Fruit fly (Drosophila melanogaster) whole organism, embryonic: ENCODE measurements around the gene gt.

Experiments used
- Abd-B ChIP-seq: fragments of 200-800 bp; sonication (Bioruptor generic); optimal IDR thresholded peaks from 2 replicates; lab custom pipeline; 2018; ENCODE audit warnings: missing biosample characterization, mild to moderate bottlenecking, missing genetic modification characterization, moderate library complexity
- Atf-2 ChIP-seq: fragments of 200-800 bp; sonication (Bioruptor generic); optimal IDR thresholded peaks from 2 replicates; lab custom pipeline; 2016; ENCODE audit warnings: missing biosample characterization, missing genetic modification characterization
- Blimp-1 ChIP-seq: fragments of 200-800 bp; sonication (Bioruptor generic); optimal IDR thresholded peaks from 3 replicates; lab custom pipeline; 2018; ENCODE audit warnings: missing biosample characterization, missing genetic modification characterization, mild to moderate bottlenecking, moderate library complexity, missing genetic modification reagents
- CG10209 ChIP-seq: fragments of 200-800 bp; sonication (Bioruptor generic); optimal IDR thresholded peaks from 3 replicates; lab custom pipeline; 2017; ENCODE audit warnings: missing biosample characterization, mild to moderate bottlenecking, missing genetic modification characterization, missing genetic modification reagents
- CG10959 ChIP-seq: fragments of 200-800 bp; sonication (Bioruptor generic); IDR thresholded peaks from 2 replicates; pipeline ENCODE4 v1.3.6; 2022; ENCODE audit warnings: missing biosample characterization, missing genetic modification characterization
- CG13123 ChIP-seq: fragments of 200-800 bp; sonication (Bioruptor generic); optimal IDR thresholded peaks from 2 replicates; lab custom pipeline; 2016; ENCODE audit warnings: missing biosample characterization, missing genetic modification characterization
- CG14710 ChIP-seq: fragments of 200-800 bp; sonication (Bioruptor generic); optimal IDR thresholded peaks from 3 replicates; lab custom pipeline; 2019; ENCODE audit warnings: missing biosample characterization, mild to moderate bottlenecking, missing genetic modification characterization, moderate library complexity
- CG14860 ChIP-seq: fragments of 200-800 bp; sonication (Bioruptor generic); IDR thresholded peaks from 3 replicates; pipeline ENCODE4 v1.3.6; 2022; ENCODE audit warnings: missing biosample characterization, missing genetic modification characterization; ENCODE audit not compliant: partially characterized antibody
- CG15011 ChIP-seq: fragments of 200-800 bp; sonication (Bioruptor generic); optimal IDR thresholded peaks from 3 replicates; lab custom pipeline; 2018; ENCODE audit warnings: missing biosample characterization, mild to moderate bottlenecking, missing genetic modification characterization
- CG16813 ChIP-seq: fragments of 200-800 bp; sonication (Bioruptor generic); IDR thresholded peaks from 3 replicates; pipeline ENCODE4 v1.3.6; 2022; ENCODE audit warnings: missing biosample characterization, missing genetic modification characterization; ENCODE audit not compliant: partially characterized antibody
- CG2120 ChIP-seq: fragments of 200-800 bp; sonication (Bioruptor generic); optimal IDR thresholded peaks from 3 replicates; lab custom pipeline; 2016; ENCODE audit warnings: missing biosample characterization, missing genetic modification characterization
- CG2129 ChIP-seq: fragments of 200-800 bp; sonication (Bioruptor generic); IDR thresholded peaks from 2 replicates; pipeline ENCODE4 v1.3.6; 2022; ENCODE audit warnings: missing biosample characterization, missing genetic modification characterization; ENCODE audit not compliant: partially characterized antibody
- CG4707 ChIP-seq: fragments of 200-800 bp; sonication (Bioruptor generic); optimal IDR thresholded peaks from 2 replicates; lab custom pipeline; 2018; ENCODE audit warnings: missing biosample characterization, mild to moderate bottlenecking, missing genetic modification characterization, moderate library complexity
- CG6272 ChIP-seq: fragments of 200-800 bp; sonication (Bioruptor generic); IDR thresholded peaks from 2 replicates; pipeline ENCODE4 v1.3.6; 2022; ENCODE audit warnings: missing biosample characterization, missing genetic modification characterization
- CG6854 ChIP-seq: fragments of 200-800 bp; sonication (Bioruptor generic); optimal IDR thresholded peaks from 3 replicates; lab custom pipeline; 2017; ENCODE audit warnings: missing biosample characterization, mild to moderate bottlenecking, missing genetic modification characterization
- CG7839 ChIP-seq: fragments of 200-800 bp; sonication (Bioruptor generic); optimal IDR thresholded peaks from 3 replicates; lab custom pipeline; 2018; ENCODE audit warnings: missing biosample characterization, mild to moderate bottlenecking, missing genetic modification characterization, moderate library complexity
- CoRest ChIP-seq: fragments of 200-800 bp; sonication (Bioruptor generic); optimal IDR thresholded peaks from 3 replicates; lab custom pipeline; 2018; ENCODE audit warnings: missing biosample characterization, mild to moderate bottlenecking, missing genetic modification characterization, moderate library complexity
- Deaf1 ChIP-seq: fragments of 200-800 bp; optimal IDR thresholded peaks from 3 replicates; lab custom pipeline; 2019; ENCODE audit warnings: missing biosample characterization, mild to moderate bottlenecking, missing genetic modification characterization, moderate library complexity
- Dip3 ChIP-seq: fragments of 200-800 bp; sonication (Bioruptor generic); optimal IDR thresholded peaks from 3 replicates; lab custom pipeline; 2016; ENCODE audit warnings: missing biosample characterization, missing genetic modification characterization
- Elba2 ChIP-seq: fragments of 200-800 bp; sonication (Bioruptor generic); optimal IDR thresholded peaks from 3 replicates; lab custom pipeline; 2016; ENCODE audit warnings: missing biosample characterization, missing genetic modification characterization
- Fer1 ChIP-seq: fragments of 200-800 bp; sonication (Bioruptor generic); optimal IDR thresholded peaks from 2 replicates; lab custom pipeline; 2017; ENCODE audit warnings: missing biosample characterization, mild to moderate bottlenecking, missing genetic modification characterization
- Lhr ChIP-seq: fragments of 200-800 bp; sonication (Bioruptor generic); optimal IDR thresholded peaks from 3 replicates; lab custom pipeline; 2017; ENCODE audit warnings: mild to moderate bottlenecking, missing biosample characterization, missing genetic modification reagents, missing genetic modification characterization
- Lim3 ChIP-seq: fragments of 200-800 bp; sonication (Bioruptor generic); IDR thresholded peaks from 2 replicates; pipeline ENCODE4 v1.3.6; 2022; ENCODE audit warnings: missing biosample characterization, missing genetic modification characterization
- Nf-YA ChIP-seq: fragments of 200-800 bp; sonication (Bioruptor generic); IDR thresholded peaks from 2 replicates; pipeline ENCODE4 v1.3.6; 2022; ENCODE audit warnings: missing biosample characterization, missing genetic modification characterization
- Rfx ChIP-seq: fragments of 200-800 bp; sonication (Bioruptor generic); IDR thresholded peaks from 2 replicates; pipeline ENCODE4 v1.3.6; 2022; ENCODE audit warnings: missing biosample characterization, missing genetic modification characterization
- YL-1 ChIP-seq: fragments of 200-800 bp; sonication (Bioruptor generic); optimal IDR thresholded peaks from 3 replicates; lab custom pipeline; 2017; ENCODE audit warnings: missing biosample characterization, mild to moderate bottlenecking, missing genetic modification characterization
- ac ChIP-seq: fragments of 200-800 bp; sonication (Bioruptor generic); optimal IDR thresholded peaks from 3 replicates; lab custom pipeline; 2017; ENCODE audit warnings: missing biosample characterization, mild to moderate bottlenecking, missing genetic modification characterization
- al ChIP-seq: fragments of 200-800 bp; sonication (Bioruptor generic); IDR thresholded peaks from 2 replicates; pipeline ENCODE4 v1.3.6; 2022; ENCODE audit warnings: missing biosample characterization, missing genetic modification characterization
- cato ChIP-seq: fragments of 200-800 bp; sonication (Bioruptor generic); optimal IDR thresholded peaks from 2 replicates; lab custom pipeline; 2016; ENCODE audit warnings: missing biosample characterization, missing genetic modification characterization, borderline replicate concordance
- chn ChIP-seq: fragments of 200-800 bp; sonication (Bioruptor generic); optimal IDR thresholded peaks from 2 replicates; lab custom pipeline; 2016; ENCODE audit warnings: missing biosample characterization, missing genetic modification characterization
- dimm ChIP-seq: fragments of 200-800 bp; sonication (Bioruptor generic); IDR thresholded peaks from 2 replicates; pipeline ENCODE4 v1.3.6; 2022; ENCODE audit warnings: missing biosample characterization, missing genetic modification characterization
- dm ChIP-seq: fragments of 200-800 bp; sonication (Bioruptor generic); optimal IDR thresholded peaks from 3 replicates; lab custom pipeline; 2016; ENCODE audit warnings: missing biosample characterization, missing genetic modification characterization
- en ChIP-seq: fragments of 200-800 bp; sonication (Bioruptor generic); optimal IDR thresholded peaks from 2 replicates; lab custom pipeline; 2016; ENCODE audit warnings: missing biosample characterization, missing genetic modification characterization
- fd102C ChIP-seq: fragments of 200-800 bp; sonication (Bioruptor generic); optimal IDR thresholded peaks from 2 replicates; lab custom pipeline; 2018; ENCODE audit warnings: missing biosample characterization, mild to moderate bottlenecking, missing genetic modification characterization, moderate library complexity
- hb ChIP-seq: fragments of 200-800 bp; sonication (Bioruptor generic); IDR thresholded peaks from 3 replicates; pipeline ENCODE4 v1.3.6; 2022; ENCODE audit warnings: missing biosample characterization, missing genetic modification characterization; ENCODE audit not compliant: partially characterized antibody
- hbn ChIP-seq: fragments of 200-800 bp; sonication (Bioruptor generic); IDR thresholded peaks from 2 replicates; pipeline ENCODE4 v1.3.6; 2022; ENCODE audit warnings: missing biosample characterization, missing genetic modification characterization; ENCODE audit not compliant: partially characterized antibody
- kah ChIP-seq: fragments of 200-800 bp; sonication (Bioruptor generic); optimal IDR thresholded peaks from 2 replicates; lab custom pipeline; 2018; ENCODE audit warnings: missing biosample characterization, mild to moderate bottlenecking, missing genetic modification characterization
- knrl ChIP-seq: fragments of 200-800 bp; sonication (Bioruptor generic); IDR thresholded peaks from 3 replicates; pipeline ENCODE4 v1.3.6; 2022; ENCODE audit warnings: missing biosample characterization, missing genetic modification characterization; ENCODE audit not compliant: partially characterized antibody
- oc ChIP-seq: fragments of 200-800 bp; sonication (Bioruptor generic); optimal IDR thresholded peaks from 2 replicates; lab custom pipeline; 2018; ENCODE audit warnings: missing biosample characterization, mild to moderate bottlenecking, missing genetic modification characterization, moderate library complexity
- repo ChIP-seq: fragments of 200-800 bp; sonication (Bioruptor generic); optimal IDR thresholded peaks from 2 replicates; lab custom pipeline; 2016; ENCODE audit warnings: missing biosample characterization, missing genetic modification characterization
- slp2 ChIP-seq: fragments of 200-800 bp; sonication (Bioruptor generic); optimal IDR thresholded peaks from 2 replicates; lab custom pipeline; 2016; ENCODE audit warnings: missing biosample characterization, missing genetic modification characterization
- so ChIP-seq: fragments of 200-800 bp; sonication (Bioruptor generic); IDR thresholded peaks from 3 replicates; pipeline ENCODE4 v1.3.6; 2022; ENCODE audit warnings: missing biosample characterization, missing genetic modification characterization
- sr ChIP-seq: fragments of 200-800 bp; sonication (Bioruptor generic); IDR thresholded peaks from 3 replicates; pipeline ENCODE4 v1.3.6; 2022; ENCODE audit warnings: missing biosample characterization, missing genetic modification characterization
- stwl ChIP-seq: fragments of 200-800 bp; sonication (Bioruptor generic); optimal IDR thresholded peaks from 3 replicates; lab custom pipeline; 2018; ENCODE audit warnings: missing biosample characterization, mild to moderate bottlenecking, missing genetic modification characterization, moderate library complexity
- tna ChIP-seq: fragments of 200-800 bp; sonication (Bioruptor generic); IDR thresholded peaks from 2 replicates; pipeline ENCODE4 v1.3.6; 2022; ENCODE audit warnings: missing biosample characterization, missing genetic modification characterization; ENCODE audit not compliant: partially characterized antibody
- toy ChIP-seq: fragments of 200-800 bp; sonication (Bioruptor generic); IDR thresholded peaks from 2 replicates; pipeline ENCODE4 v1.3.6; 2022; ENCODE audit warnings: missing biosample characterization, missing genetic modification characterization
- tx ChIP-seq: fragments of 200-800 bp; sonication (Bioruptor generic); optimal IDR thresholded peaks from 2 replicates; lab custom pipeline; 2016; ENCODE audit warnings: missing biosample characterization, missing genetic modification characterization
- unc-4 ChIP-seq: fragments of 200-800 bp; sonication (Bioruptor generic); IDR thresholded peaks from 2 replicates; pipeline ENCODE4 v1.3.6; 2022; ENCODE audit warnings: missing biosample characterization, missing genetic modification characterization; ENCODE audit not compliant: partially characterized antibody
- usp ChIP-seq: fragments of >200 bp; optimal IDR thresholded peaks from 2 replicates; lab custom pipeline; 2017; ENCODE audit warnings: missing biosample characterization, missing genetic modification characterization
- zen2 ChIP-seq: fragments of 200-800 bp; sonication (Bioruptor generic); IDR thresholded peaks from 3 replicates; pipeline ENCODE4 v1.3.6; 2022; ENCODE audit warnings: missing biosample characterization, missing genetic modification characterization; ENCODE audit not compliant: partially characterized antibody

The gt gene

DNA sequence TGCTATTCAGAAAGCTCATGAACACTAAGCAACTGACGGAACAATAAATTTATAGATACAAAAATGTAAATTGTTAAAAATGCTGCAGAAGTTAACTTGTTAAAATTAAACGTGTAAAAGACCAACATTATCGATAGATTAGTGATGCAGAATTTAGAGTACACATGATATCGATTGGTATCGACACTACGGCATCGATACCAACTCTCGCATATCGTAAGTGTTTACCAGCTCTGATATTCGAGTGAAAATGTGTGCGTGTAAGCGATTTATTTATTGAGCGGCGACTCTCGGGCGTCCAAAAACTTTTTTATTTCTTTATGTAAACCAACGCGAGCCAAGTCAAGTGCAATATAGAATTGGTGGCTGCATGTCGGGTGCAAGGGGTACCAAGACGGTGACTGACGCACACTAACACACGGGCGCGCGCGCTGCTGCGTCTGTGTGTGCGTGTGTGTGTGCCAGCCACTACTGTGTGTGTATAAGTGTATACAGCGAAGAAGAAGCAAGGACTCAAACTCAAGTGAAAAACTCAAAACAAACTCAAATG, 19.1 kb upstream of the gt start, which contains the start of gene z (continued):
- peak; percentile 53 for TF ChIP-seq stwl (tag; lab: Kevin White, UChicago)
- TF ChIP-seq CG7839 (tag; lab: Kevin White, UChicago): no peak
- no peak for TF ChIP-seq so (GFP tag; lab: Robert Waterston, UW)
- no peak for TF ChIP-seq CG6854 (GFP tag; lab: Kevin White, UChicago)
- peak; percentile 88 for TF ChIP-seq hbn (GFP tag; lab: Robert Waterston, UW)
- no peak for TF ChIP-seq tx (GFP tag; lab: Kevin White, UChicago)
- TF ChIP-seq CG15011 (GFP tag; lab: Kevin White, UChicago): no peak
- no peak for TF ChIP-seq Atf-2
- peak; percentile 47 for TF ChIP-seq CG2120
- no peak for TF ChIP-seq CG10959 (GFP tag; lab: Robert Waterston, UW)
- TF ChIP-seq cato (GFP tag; lab: Kevin White, UChicago): no peak
- TF ChIP-seq CG6272: no peak
- no peak for TF ChIP-seq fd102C (GFP tag; lab: Kevin White, UChicago)
- TF ChIP-seq CG10209 (GFP tag; lab: Kevin White, UChicago): no peak
- no peak for TF ChIP-seq dimm
- TF ChIP-seq knrl (GFP tag; lab: Robert Waterston, UW): peak; percentile 95
- TF ChIP-seq Blimp-1: no peak
- no peak for TF ChIP-seq Dip3 (GFP tag; lab: Kevin White, UChicago)
- TF ChIP-seq CG16813 (GFP tag; lab: Robert Waterston, UW): peak; percentile 93
- TF ChIP-seq ac (GFP tag; lab: Kevin White, UChicago): no peak
- no peak for TF ChIP-seq Lhr (GFP tag; lab: Kevin White, UChicago)
- TF ChIP-seq Elba2 (GFP tag; lab: Kevin White, UChicago): no peak
- no peak for TF ChIP-seq toy (GFP tag; lab: Robert Waterston, UW)
- no peak for TF ChIP-seq Deaf1 (tag; lab: Kevin White, UChicago)
- peak; percentile 91 for TF ChIP-seq hb (GFP tag; lab: Robert Waterston, UW)
- peak; percentile 33 for TF ChIP-seq dm
- peak; percentile 59 for TF ChIP-seq YL-1 (GFP tag; lab: Kevin White, UChicago)
- TF ChIP-seq repo (GFP tag; lab: Kevin White, UChicago): no peak
- TF ChIP-seq Lim3 (GFP tag; lab: Robert Waterston, UW): no peak
- no peak for TF ChIP-seq usp (GFP tag; lab: Kevin White, UChicago)
- no peak for TF ChIP-seq al (GFP tag; lab: Robert Waterston, UW)
- no peak for TF ChIP-seq Nf-YA (GFP tag; lab: Robert Waterston, UW)
- no peak for TF ChIP-seq CG13123
- TF ChIP-seq CoRest: peak; percentile 21
- no peak for TF ChIP-seq Abd-B
- no peak for TF ChIP-seq kah
- TF ChIP-seq Rfx (GFP tag; lab: Robert Waterston, UW): 0 out of 2 replicates have a peak, but pooled peaks have one; percentile 28
- no peak for TF ChIP-seq CG4707 (GFP tag; lab: Kevin White, UChicago)
- TF ChIP-seq Fer1 (GFP tag; lab: Kevin White, UChicago): no peak
- TF ChIP-seq sr (GFP tag; lab: Robert Waterston, UW): no peak
- TF ChIP-seq CG2129 (GFP tag; lab: Robert Waterston, UW): peak; percentile 80
- TF ChIP-seq oc: no peak
- peak; percentile 79 for TF ChIP-seq tna (GFP tag; lab: Robert Waterston, UW)
- no peak for TF ChIP-seq chn (GFP tag; lab: Kevin White, UChicago)
- TF ChIP-seq en (GFP tag; lab: Kevin White, UChicago): no peak
- TF ChIP-seq unc-4: peak; percentile 90
- peak; percentile 62 for TF ChIP-seq CG14710 (tag; lab: Kevin White, UChicago)
- TF ChIP-seq slp2 (GFP tag; lab: Kevin White, UChicago): no peak
- TF ChIP-seq CG14860 (GFP tag; lab: Robert Waterston, UW): peak; percentile 87
- TF ChIP-seq zen2 (GFP tag; lab: Robert Waterston, UW): peak; percentile 81
